Fruit fly (Drosophila melanogaster): ENCODE data around the gene GatA.

The GatA gene

DNA sequence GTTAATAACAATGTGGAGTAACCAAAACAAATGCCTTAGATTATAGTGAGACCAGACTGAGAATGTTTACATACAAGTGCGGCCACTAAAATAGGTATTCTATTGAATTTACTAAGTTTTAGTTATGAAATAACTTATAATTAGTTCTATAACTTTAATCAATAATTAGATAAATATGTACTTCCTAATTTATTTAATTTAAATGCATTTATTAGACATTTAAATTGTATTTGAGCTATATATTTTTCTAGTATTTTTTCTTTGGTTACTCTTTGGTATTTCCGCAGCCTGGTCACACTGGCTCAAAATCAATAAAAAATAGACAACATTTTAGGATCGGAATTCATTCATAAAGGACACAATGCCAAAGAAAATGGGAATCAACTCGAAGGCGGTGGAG, 2.6 kb upstream of the GatA start, which contains the start of the genes Prp18 and CG6013 (continued):
- peak; percentile 54 for TF ChIP-seq fd96Cb (tag; optimal IDR thresholded peaks at IDR 0.05)
- TF ChIP-seq CG3847 (GFP tag; IDR thresholded peaks at IDR 0.05): 0 out of 2 replicates have a peak, but pooled peaks have one; percentile 34
- peak; percentile 4 for TF ChIP-seq Elba2 (GFP tag; optimal IDR thresholded peaks at IDR 0.05)
- peak; percentile 42 for TF ChIP-seq zen (tag; optimal IDR thresholded peaks at IDR 0.05)
- peak in 1 of 2 experiments; percentile 43 for TF ChIP-seq crp (GFP tag; optimal IDR thresholded peaks at IDR 0.05)
- peak; percentile 52 for TF ChIP-seq Fer2 (tag; optimal IDR thresholded peaks at IDR 0.05)
- TF ChIP-seq Eip74EF (GFP tag; optimal IDR thresholded peaks at IDR 0.05): peak in 1 of 2 experiments; percentile 9
- peak; percentile 85 for TF ChIP-seq CG2712 (tag; optimal IDR thresholded peaks at IDR 0.05)
- TF ChIP-seq lola (GFP tag; optimal IDR thresholded peaks at IDR 0.05): peak in 1 of 3 experiments; percentile 74
- peak; percentile 46 for TF ChIP-seq CG12155 (GFP tag; optimal IDR thresholded peaks at IDR 0.05)
- TF ChIP-seq kah (GFP tag; optimal IDR thresholded peaks at IDR 0.05): peak; percentile 12
- no peak for TF ChIP-seq schlank (tag; optimal IDR thresholded peaks at IDR 0.05)
- TF ChIP-seq MESR4 (GFP tag; optimal IDR thresholded peaks at IDR 0.05): no peak
- TF ChIP-seq BtbVII (GFP tag; optimal IDR thresholded peaks at IDR 0.05): peak; percentile 5
- peak; percentile 47 for TF ChIP-seq Fer3 (tag; optimal IDR thresholded peaks at IDR 0.05)
- peak; percentile 80 for TF ChIP-seq Abd-B (GFP tag; optimal IDR thresholded peaks at IDR 0.05)
- TF ChIP-seq HmgZ (tag; optimal IDR thresholded peaks at IDR 0.05): peak; percentile 49
- TF ChIP-seq dati (GFP tag; IDR thresholded peaks at IDR 0.05): no peak
- peak; percentile 60 for TF ChIP-seq CG12659 (GFP tag; optimal IDR thresholded peaks at IDR 0.05)
- peak; percentile 60 for TF ChIP-seq CG10654 (GFP tag; optimal IDR thresholded peaks at IDR 0.05)
- no peak for TF ChIP-seq CG1603 (tag; optimal IDR thresholded peaks at IDR 0.05)
- TF ChIP-seq sug (tag; optimal IDR thresholded peaks at IDR 0.05): peak; percentile 53
- peak; percentile 75 for TF ChIP-seq trem (tag; optimal IDR thresholded peaks at IDR 0.05)
- TF ChIP-seq Spps (tag; optimal IDR thresholded peaks at IDR 0.05): peak; percentile 22
- TF ChIP-seq ind (GFP tag; optimal IDR thresholded peaks at IDR 0.05): peak; percentile 51
- TF ChIP-seq Dek (tag; optimal IDR thresholded peaks at IDR 0.05): peak; percentile 64
- TF ChIP-seq Meics (GFP tag; optimal IDR thresholded peaks at IDR 0.05): peak; percentile 60
- peak; percentile 74 for TF ChIP-seq CG10267 (tag; optimal IDR thresholded peaks at IDR 0.05)
- no peak for TF ChIP-seq Asciz (GFP tag; optimal IDR thresholded peaks at IDR 0.05)
- peak; percentile 39 for TF ChIP-seq pzg (GFP tag; optimal IDR thresholded peaks at IDR 0.05)
- TF ChIP-seq CG4424 (GFP tag; optimal IDR thresholded peaks at IDR 0.05): peak; percentile 53
- TF ChIP-seq NfI (GFP tag; optimal IDR thresholded peaks at IDR 0.05): peak; percentile 12
- peak in 1 of 2 experiments; percentile 65 for TF ChIP-seq bsh (GFP tag; optimal IDR thresholded peaks at IDR 0.05)
- peak; percentile 65 for TF ChIP-seq CG30020 (tag; optimal IDR thresholded peaks at IDR 0.05)
- peak; percentile 69 for TF ChIP-seq Sox102F (GFP tag; optimal IDR thresholded peaks at IDR 0.05)
- TF ChIP-seq E2f1 (GFP tag; IDR thresholded peaks at IDR 0.05): peak; percentile 50
- TF ChIP-seq CG4707 (GFP tag; optimal IDR thresholded peaks at IDR 0.05): no peak
- TF ChIP-seq Sin3A (optimal IDR thresholded peaks at IDR 0.05): no peak
- peak; percentile 13 for TF ChIP-seq CG9437 (GFP tag; optimal IDR thresholded peaks at IDR 0.05)
- peak; percentile 60 for TF ChIP-seq D19A (tag; optimal IDR thresholded peaks at IDR 0.05)
- no peak for TF ChIP-seq p53 (GFP tag; optimal IDR thresholded peaks at IDR 0.05)
- TF ChIP-seq ATbp (GFP tag; optimal IDR thresholded peaks at IDR 0.05): no peak
- TF ChIP-seq nerfin-1 (tag; optimal IDR thresholded peaks at IDR 0.05): peak; percentile 66
- peak; percentile 75 for TF ChIP-seq CG15601 (tag; optimal IDR thresholded peaks at IDR 0.05)
- peak; percentile 54 for TF ChIP-seq CG17359 (tag; optimal IDR thresholded peaks at IDR 0.05)
- no peak for TF ChIP-seq cas (GFP tag; IDR thresholded peaks at IDR 0.05)
- peak; percentile 38; the same call in 1 of the 2 replicates for TF ChIP-seq sob (GFP tag; IDR thresholded peaks at IDR 0.05)
- peak; percentile 86 for TF ChIP-seq nmo (GFP tag; optimal IDR thresholded peaks at IDR 0.05)
- peak; percentile 75 for TF ChIP-seq CG31441 (GFP tag; IDR thresholded peaks at IDR 0.05)
